Fruit fly (Drosophila melanogaster): ENCODE measurements around the gene PolA2.

PolA2 gene

dm6 chr3R:27204694-27205414 lies 34.1 kb upstream of the PolA2 start (continued):
- TF ChIP-seq CG13424 (tag; optimal IDR thresholded peaks at IDR 0.05) (peak; percentile 0), Sox100B (GFP tag; optimal IDR thresholded peaks at IDR 0.05) (peak; percentile 33), Hr78 (GFP tag; optimal IDR thresholded peaks at IDR 0.05) (peak in 1 of 2 experiments; percentile 15), dmrt11E (tag; optimal IDR thresholded peaks at IDR 0.05) (peak; percentile 61), vvl (GFP tag; IDR thresholded peaks at IDR 0.05) (0 out of 2 replicates have a peak, but pooled peaks have one; percentile 15), sd (tag; optimal IDR thresholded peaks at IDR 0.05) (peak; percentile 1), CG2199 (GFP tag; IDR thresholded peaks at IDR 0.05) (no peak), nmo (GFP tag; optimal IDR thresholded peaks at IDR 0.05) (peak; percentile 29), CG7839 (tag; optimal IDR thresholded peaks at IDR 0.05) (peak; percentile 19), croc (GFP tag; conservative IDR thresholded peaks at IDR 0.05) (0 out of 3 replicates have a peak, but pooled peaks have one; percentile 17), tup (GFP tag; optimal IDR thresholded peaks at IDR 0.05) (no peak), CG5245 (GFP tag; optimal IDR thresholded peaks at IDR 0.05) (peak; percentile 5), Spps (tag; optimal IDR thresholded peaks at IDR 0.05) (peak; percentile 32), Xrp1 (GFP tag; IDR thresholded peaks at IDR 0.05) (peak; percentile 45; the same call in 1 of the 2 replicates), dm (GFP tag; optimal IDR thresholded peaks at IDR 0.05) (no peak), CG6689 (GFP tag; IDR thresholded peaks at IDR 0.05) (0 out of 2 replicates have a peak, but pooled peaks have one; percentile 33), row (GFP tag; IDR thresholded peaks at IDR 0.05) (peak; percentile 78), hth (optimal IDR thresholded peaks at IDR 0.05) (no peak), seq (GFP tag; IDR thresholded peaks at IDR 0.05) (0 out of 2 replicates have a peak, but pooled peaks have one; percentile 8), CG4820 (GFP tag; optimal IDR thresholded peaks at IDR 0.05) (peak; percentile 5), Hsf (GFP tag; optimal IDR thresholded peaks at IDR 0.05) (no peak), gem (tag; optimal IDR thresholded peaks at IDR 0.05) (peak; percentile 47), tll (GFP tag; optimal IDR thresholded peaks at IDR 0.05) (no peak), E2f2 (GFP tag; IDR thresholded peaks at IDR 0.05) (0 out of 2 replicates have a peak, but pooled peaks have one; percentile 9), CG2678 (tag; optimal IDR thresholded peaks at IDR 0.05) (peak; percentile 31), salm (tag; optimal IDR thresholded peaks at IDR 0.05) (no peak), lilli (GFP tag; optimal IDR thresholded peaks at IDR 0.05) (no peak), Dref (GFP tag; IDR thresholded peaks at IDR 0.05) (no peak), prd (optimal IDR thresholded peaks at IDR 0.05) (no peak), prd (GFP tag; IDR thresholded peaks at IDR 0.05) (peak; percentile 51; the same call in 2 of the 3 replicates), bsh (GFP tag; optimal IDR thresholded peaks at IDR 0.05) (peak in 1 of 2 experiments; percentile 31), tap (tag; optimal IDR thresholded peaks at IDR 0.05) (peak; percentile 6), lab (GFP tag; optimal IDR thresholded peaks at IDR 0.05) (peak; percentile 9), CG10979 (tag; optimal IDR thresholded peaks at IDR 0.05) (peak; percentile 62), CG17912 (GFP tag; optimal IDR thresholded peaks at IDR 0.05) (no peak), Ssrp (tag; optimal IDR thresholded peaks at IDR 0.05) (peak; percentile 5), Usf (GFP tag; optimal IDR thresholded peaks at IDR 0.05) (peak; percentile 21), Lpt (GFP tag; optimal IDR thresholded peaks at IDR 0.05) (no peak), Chrac-16 (GFP tag; optimal IDR thresholded peaks at IDR 0.05) (no peak), Ptx1 (GFP tag; IDR thresholded peaks at IDR 0.05) (0 out of 2 replicates have a peak, but pooled peaks have one; percentile 13), slbo (GFP tag; IDR thresholded peaks at IDR 0.05) (peak; percentile 30; the same call in 1 of the 2 replicates), lbe (GFP tag; optimal IDR thresholded peaks at IDR 0.05) (peak; percentile 3), D (optimal IDR thresholded peaks at IDR 0.05) (no peak), D (GFP tag; optimal IDR thresholded peaks at IDR 0.05) (peak; percentile 35), CG4424 (GFP tag; optimal IDR thresholded peaks at IDR 0.05) (peak; percentile 27), CG9727 (GFP tag; optimal IDR thresholded peaks at IDR 0.05) (peak; percentile 35), unpg (GFP tag; optimal IDR thresholded peaks at IDR 0.05) (no peak), klu (GFP tag; IDR thresholded peaks at IDR 0.05) (no peak), Myb (GFP tag; optimal IDR thresholded peaks at IDR 0.05) (no peak)

Data from whole organism, embryonic.